Worm (Caenorhabditis elegans) whole organism, midembryonic: ENCODE data around the gene F49E10.2.

Experiments used
- T22C8.4 ChIP-seq: fragments of 200-800 bp; sonication (Bioruptor generic); IDR thresholded peaks from 2 replicates; pipeline ENCODE4 v1.3.6; 2022; ENCODE audit warnings: missing genetic modification characterization, missing compliant biosample characterization
- cog-1 ChIP-seq: sonication (generic microtip); optimal IDR thresholded peaks from 2 replicates; lab custom pipeline; 2016; ENCODE audit warnings: missing genetic modification characterization, missing compliant biosample characterization
- flt-1 ChIP-seq: fragments of 200-800 bp; sonication (Bioruptor generic); IDR thresholded peaks from 2 replicates; pipeline ENCODE4 v1.3.6; 2022; ENCODE audit warnings: missing genetic modification characterization, missing compliant biosample characterization
- med-1 ChIP-seq: sonication (generic microtip); optimal IDR thresholded peaks from 2 replicates; lab custom pipeline; 2017; ENCODE audit warnings: missing genetic modification characterization, mild to moderate bottlenecking, missing compliant biosample characterization, antibody characterized with exemption, missing genetic modification reagents; ENCODE audit not compliant: insufficient read depth
- tab-1 ChIP-seq: fragments of 200-800 bp; sonication (Bioruptor generic); IDR thresholded peaks from 2 replicates; pipeline ENCODE4 v1.3.6; 2022; ENCODE audit warnings: missing genetic modification characterization, missing compliant biosample characterization
- ztf-29 ChIP-seq: fragments of 200-800 bp; sonication (Bioruptor generic); IDR thresholded peaks from 2 replicates; pipeline ENCODE4 v1.3.6; 2022; ENCODE audit warnings: missing genetic modification reagents, missing genetic modification characterization, missing compliant biosample characterization

- no peak for TF ChIP-seq tab-1 (GFP tag; lab: Robert Waterston, UW)
- TF ChIP-seq flt-1: no peak
- TF ChIP-seq ztf-29 (GFP tag; lab: Robert Waterston, UW): no peak
- TF ChIP-seq med-1 (GFP tag; lab: Kevin White, UChicago): no peak
- no peak for TF ChIP-seq T22C8.4 (GFP tag; lab: Robert Waterston, UW)
- no peak for TF ChIP-seq cog-1 (tag; lab: Kevin White, UChicago)
Observed at ce11 chrX:5872153-5872552, 18.0 kb upstream of the F49E10.2 start.
